Comparison of ENCODE assay signal across 2 worm cellular contexts in the genomic region with DNA sequence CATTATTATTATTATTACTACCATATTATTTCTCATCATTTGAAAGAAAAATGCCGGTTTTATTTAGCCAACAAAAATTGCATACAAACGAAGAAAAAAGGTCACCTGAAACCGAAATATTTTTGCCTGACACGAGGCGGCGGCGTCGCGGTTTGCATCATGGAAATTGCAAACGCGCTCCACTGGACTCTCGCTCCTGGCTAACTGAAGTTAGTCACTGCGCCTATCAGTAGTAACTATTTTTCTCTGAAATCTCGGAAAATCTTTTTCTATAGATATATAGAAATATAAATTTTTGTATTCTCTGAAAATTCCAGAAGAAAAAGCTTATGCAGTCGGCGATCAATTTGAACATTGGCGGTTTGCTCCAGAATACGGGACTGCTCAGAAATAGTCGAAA.
TF ChIP-seq lines count a peak whose summit lies in the region.

ymel-1 (plus strand) TSS at position 318 of the 400 bp plus-strand sequence.

TF ChIP-seq in whole organism, L4 larva, 104 proteins besides CTCF, POLR2A, EP300 and RAD21 (continued from another document):
- TF ChIP-seq unc-62 (GFP tag; optimal IDR thresholded peaks at IDR 0.05 in 1 of 2; lab: Kevin White, UChicago) (no peak), unc-62 (tag; optimal IDR thresholded peaks at IDR 0.05; lab: Kevin White, UChicago) (no peak), daf-12 (tag; optimal IDR thresholded peaks at IDR 0.05; lab: Kevin White, UChicago) (no peak), R02D3.7 (tag; optimal IDR thresholded peaks at IDR 0.05; lab: Kevin White, UChicago) (no peak), mep-1 (tag; optimal IDR thresholded peaks at IDR 0.05; lab: Kevin White, UChicago) (no peak), snpc-1.2 (GFP tag; IDR thresholded peaks at IDR 0.05; lab: Robert Waterston, UW) (no peak), pha-4 (GFP tag; IDR thresholded peaks at IDR 0.05; lab: Robert Waterston, UW) (0 out of 2 replicates have a peak, but pooled peaks have one; percentile 11), pha-4 (tag; optimal IDR thresholded peaks at IDR 0.05; lab: Kevin White, UChicago) (no peak), ZK546.5 (tag; optimal IDR thresholded peaks at IDR 0.05; lab: Kevin White, UChicago) (no peak), dmd-6 (GFP tag; IDR thresholded peaks at IDR 0.05; lab: Robert Waterston, UW) (peak; percentile 19; the same call in 1 of the 2 replicates), aly-2 (tag; optimal IDR thresholded peaks at IDR 0.05; lab: Kevin White, UChicago) (no peak), dmd-8 (GFP tag; IDR thresholded peaks at IDR 0.05; lab: Robert Waterston, UW) (no peak), jun-1 (tag; optimal IDR thresholded peaks at IDR 0.05; lab: Kevin White, UChicago) (no peak), lim-7 (GFP tag; IDR thresholded peaks at IDR 0.05; lab: Robert Waterston, UW) (no peak), vab-7 (GFP tag; IDR thresholded peaks at IDR 0.05; lab: Robert Waterston, UW) (no peak), php-3 (GFP tag; IDR thresholded peaks at IDR 0.05; lab: Robert Waterston, UW) (no peak), lin-29 (GFP tag; IDR thresholded peaks at IDR 0.05; lab: Robert Waterston, UW) (no peak), spr-1 (tag; optimal IDR thresholded peaks at IDR 0.05; lab: Kevin White, UChicago) (no peak), Y5F2A.4 (GFP tag; optimal IDR thresholded peaks at IDR 0.05; lab: Kevin White, UChicago) (no peak), nhr-237 (tag; optimal IDR thresholded peaks at IDR 0.05; lab: Kevin White, UChicago) (no peak), lir-3 (tag; optimal IDR thresholded peaks at IDR 0.05; lab: Kevin White, UChicago) (no peak), mdl-1 (tag; optimal IDR thresholded peaks at IDR 0.05; lab: Kevin White, UChicago) (peak; percentile 27 to 61), nhr-111 (GFP tag; optimal IDR thresholded peaks at IDR 0.05; lab: Kevin White, UChicago) (no peak), nhr-6 (tag; optimal IDR thresholded peaks at IDR 0.05; lab: Kevin White, UChicago) (no peak), snpc-4 (tag; optimal IDR thresholded peaks at IDR 0.05; lab: Kevin White, UChicago) (no peak), daf-16 (GFP tag; optimal IDR thresholded peaks at IDR 0.05; lab: Kevin White, UChicago) (no peak), daf-16 (tag; optimal IDR thresholded peaks at IDR 0.05; lab: Kevin White, UChicago) (peak; percentile 7), nhr-48 (tag; optimal IDR thresholded peaks at IDR 0.05; lab: Kevin White, UChicago) (no peak), T20F7.1 (GFP tag; optimal IDR thresholded peaks at IDR 0.05; lab: Kevin White, UChicago) (no peak), cey-2 (tag; optimal IDR thresholded peaks at IDR 0.05; lab: Kevin White, UChicago; ENCODE audit: borderline replicate concordance, insufficient read depth) (no peak), unc-39 (tag; optimal IDR thresholded peaks at IDR 0.05; lab: Kevin White, UChicago) (no peak), Y75B8A.6 (GFP tag; IDR thresholded peaks at IDR 0.05; lab: Robert Waterston, UW) (no peak), lin-39 (tag; optimal IDR thresholded peaks at IDR 0.05; lab: Kevin White, UChicago) (no peak), Y48G9A.11 (GFP tag; IDR thresholded peaks at IDR 0.05; lab: Robert Waterston, UW) (no peak), pqm-1 (tag; optimal IDR thresholded peaks at IDR 0.05; lab: Kevin White, UChicago) (no peak), ceh-28 (tag; optimal IDR thresholded peaks at IDR 0.05; lab: Kevin White, UChicago) (no peak), tag-97 (GFP tag; IDR thresholded peaks at IDR 0.05; lab: Robert Waterston, UW) (no peak), mxl-3 (GFP tag; optimal IDR thresholded peaks at IDR 0.05; lab: Kevin White, UChicago) (no peak), hif-1 (tag; optimal IDR thresholded peaks at IDR 0.05; lab: Kevin White, UChicago) (peak in 1 of 2 experiments; percentile 52), ceh-20 (GFP tag; IDR thresholded peaks at IDR 0.05; lab: Robert Waterston, UW) (no peak), sdz-12 (GFP tag; optimal IDR thresholded peaks at IDR 0.05; lab: Kevin White, UChicago) (no peak), zfp-2 (tag; optimal IDR thresholded peaks at IDR 0.05; lab: Kevin White, UChicago) (no peak), hlh-11 (tag; optimal IDR thresholded peaks at IDR 0.05; lab: Kevin White, UChicago) (peak; percentile 47), zfp-3 (GFP tag; conservative IDR thresholded peaks at IDR 0.05; lab: Robert Waterston, UW) (no peak), attf-4 (tag; optimal IDR thresholded peaks at IDR 0.05; lab: Kevin White, UChicago) (no peak), lin-38 (GFP tag; IDR thresholded peaks at IDR 0.05; lab: Robert Waterston, UW) (peak; percentile 90), aha-1 (tag; lab: Kevin White, UChicago) (peak; percentile 88), zip-2 (tag; optimal IDR thresholded peaks at IDR 0.05; lab: Kevin White, UChicago) (no peak), lin-15B (tag; optimal IDR thresholded peaks at IDR 0.05; lab: Kevin White, UChicago) (no peak), saeg-2 (GFP tag; IDR thresholded peaks at IDR 0.05; lab: Robert Waterston, UW) (no peak), nhr-41 (GFP tag; IDR thresholded peaks at IDR 0.05; lab: Robert Waterston, UW) (no peak), ces-1 (GFP tag; optimal IDR thresholded peaks at IDR 0.05; lab: Kevin White, UChicago) (no peak), mes-2 (tag; optimal IDR thresholded peaks at IDR 0.05; lab: Kevin White, UChicago; ENCODE audit: poor library complexity, severe bottlenecking) (peak; percentile 67), F49E8.2 (tag; optimal IDR thresholded peaks at IDR 0.05; lab: Kevin White, UChicago; ENCODE audit: borderline replicate concordance) (no peak), dve-1 (tag; optimal IDR thresholded peaks at IDR 0.05; lab: Kevin White, UChicago; ENCODE audit: insufficient read depth) (peak; percentile 40), ceh-44 (GFP tag; IDR thresholded peaks at IDR 0.05; lab: Robert Waterston, UW) (no peak)

TF ChIP-seq in whole organism, young adult, 124 proteins besides CTCF, POLR2A, EP300 and RAD21 (continued from another document):
- TF ChIP-seq gei-17 (GFP tag; optimal IDR thresholded peaks at IDR 0.05; lab: Kevin White, UChicago): no peak
- no peak for TF ChIP-seq cebp-1 (GFP tag; IDR thresholded peaks at IDR 0.05; lab: Robert Waterston, UW)
- peak; percentile 55 for TF ChIP-seq cebp-1 (tag; optimal IDR thresholded peaks at IDR 0.05; lab: Kevin White, UChicago)
- TF ChIP-seq hmg-20 (GFP tag; IDR thresholded peaks at IDR 0.05; lab: Robert Waterston, UW): no peak
- no peak for TF ChIP-seq bed-1 (GFP tag; IDR thresholded peaks at IDR 0.05; lab: Robert Waterston, UW)
- no peak for TF ChIP-seq dox-1 (GFP tag; IDR thresholded peaks at IDR 0.05; lab: Robert Waterston, UW)
- no peak for TF ChIP-seq madf-8 (GFP tag; conservative IDR thresholded peaks at IDR 0.05; lab: Robert Waterston, UW)
- no peak for TF ChIP-seq egl-44 (GFP tag; IDR thresholded peaks at IDR 0.05; lab: Robert Waterston, UW)
- peak; percentile 7 for TF ChIP-seq madf-10 (tag; optimal IDR thresholded peaks at IDR 0.05; lab: Kevin White, UChicago)
- TF ChIP-seq ztf-3 (GFP tag; optimal IDR thresholded peaks at IDR 0.05; lab: Kevin White, UChicago): no peak
- TF ChIP-seq nhr-27 (tag; optimal IDR thresholded peaks at IDR 0.05; lab: Kevin White, UChicago): no peak
- TF ChIP-seq nhr-179 (tag; optimal IDR thresholded peaks at IDR 0.05; lab: Kevin White, UChicago): no peak
- TF ChIP-seq mxl-1 (tag; optimal IDR thresholded peaks at IDR 0.05; lab: Kevin White, UChicago): no peak
- TF ChIP-seq Y53F4B.3 (GFP tag; IDR thresholded peaks at IDR 0.05; lab: Robert Waterston, UW): no peak
- TF ChIP-seq atf-7 (tag; optimal IDR thresholded peaks at IDR 0.05; lab: Kevin White, UChicago): no peak
- TF ChIP-seq snpc-1.1 (tag; optimal IDR thresholded peaks at IDR 0.05; lab: Kevin White, UChicago; ENCODE audit: insufficient read depth): no peak
- TF ChIP-seq B0336.3 (GFP tag; IDR thresholded peaks at IDR 0.05; lab: Robert Waterston, UW): peak; percentile 51; the same call in 1 of the 2 replicates
- no peak for TF ChIP-seq ekl-4 (GFP tag; IDR thresholded peaks at IDR 0.05; lab: Robert Waterston, UW)
- TF ChIP-seq tbp1 (GFP tag; optimal IDR thresholded peaks at IDR 0.05; lab: Kevin White, UChicago): peak; percentile 4
- peak; percentile 25 for TF ChIP-seq ztf-18 (tag; optimal IDR thresholded peaks at IDR 0.05; lab: Kevin White, UChicago)
- no peak for TF ChIP-seq ztf-28 (GFP tag; IDR thresholded peaks at IDR 0.05; lab: Robert Waterston, UW)
- peak; percentile 32; the same call in 1 of the 2 replicates for TF ChIP-seq pbrm-1 (GFP tag; IDR thresholded peaks at IDR 0.05; lab: Robert Waterston, UW)
- peak in 1 of 2 experiments; percentile 40 for TF ChIP-seq let-607 (tag; optimal IDR thresholded peaks at IDR 0.05; lab: Kevin White, UChicago)
- no peak for TF ChIP-seq K11D2.4 (GFP tag; IDR thresholded peaks at IDR 0.05; lab: Robert Waterston, UW)
- no peak for TF ChIP-seq lsy-27 (tag; optimal IDR thresholded peaks at IDR 0.05; lab: Kevin White, UChicago; ENCODE audit: borderline replicate concordance, insufficient read depth)
- peak in 1 of 3 experiments; percentile 42 for TF ChIP-seq lin-35 (GFP tag; optimal IDR thresholded peaks at IDR 0.05; lab: Kevin White, UChicago)
- no peak for TF ChIP-seq efl-1 (GFP tag; optimal IDR thresholded peaks at IDR 0.05; lab: Kevin White, UChicago)
- TF ChIP-seq T07F8.4 (tag; optimal IDR thresholded peaks at IDR 0.05; lab: Kevin White, UChicago): no peak
- no peak for TF ChIP-seq egrh-3 (GFP tag; IDR thresholded peaks at IDR 0.05; lab: Robert Waterston, UW)
- no peak for TF ChIP-seq ets-4 (GFP tag; optimal IDR thresholded peaks at IDR 0.05; lab: Kevin White, UChicago)
- no peak for TF ChIP-seq nfya-1 (tag; optimal IDR thresholded peaks at IDR 0.05; lab: Kevin White, UChicago; ENCODE audit: borderline replicate concordance, insufficient read depth)
- no peak for TF ChIP-seq ztf-22 (GFP tag; optimal IDR thresholded peaks at IDR 0.05; lab: Kevin White, UChicago)
- no peak for TF ChIP-seq hlh-12 (tag; optimal IDR thresholded peaks at IDR 0.05; lab: Kevin White, UChicago)
- TF ChIP-seq ama-1 (optimal IDR thresholded peaks at IDR 0.05; lab: Kevin White, UChicago): peak; percentile 41
- no peak for TF ChIP-seq ama-1 (GFP tag; optimal IDR thresholded peaks at IDR 0.05; lab: Kevin White, UChicago)
- no peak for TF ChIP-seq F57A8.1 (GFP tag; optimal IDR thresholded peaks at IDR 0.05; lab: Kevin White, UChicago)
- no peak for TF ChIP-seq Y56A3A.18 (GFP tag; IDR thresholded peaks at IDR 0.05; lab: Robert Waterston, UW)
- TF ChIP-seq aptf-2 (GFP tag; conservative IDR thresholded peaks at IDR 0.05; lab: Robert Waterston, UW): 0 out of 2 replicates have a peak, but pooled peaks have one; percentile 27
- TF ChIP-seq Y53G8AR.9 (GFP tag; conservative IDR thresholded peaks at IDR 0.05; lab: Robert Waterston, UW): 0 out of 2 replicates have a peak, but pooled peaks have one; percentile 23
- no peak for TF ChIP-seq rec-8 (tag; optimal IDR thresholded peaks at IDR 0.05; lab: Kevin White, UChicago)
- TF ChIP-seq B0261.1 (tag; optimal IDR thresholded peaks at IDR 0.05; lab: Kevin White, UChicago): no peak
- no peak for TF ChIP-seq dpff-1 (tag; optimal IDR thresholded peaks at IDR 0.05; lab: Kevin White, UChicago)
- TF ChIP-seq F22D6.2 (tag; optimal IDR thresholded peaks at IDR 0.05; lab: Kevin White, UChicago): no peak
- no peak for TF ChIP-seq lag-1 (GFP tag; IDR thresholded peaks at IDR 0.05; lab: Robert Waterston, UW)
